Fruit fly (Drosophila melanogaster): ENCODE data around the gene CG6163.

Gene CG6163

dm6 chr3L:11346980-11347379 lies 17.7 kb downstream of the CG6163 start:
- TF ChIP-seq brk (GFP tag; optimal IDR thresholded peaks at IDR 0.05), result no peak
- no peak for TF ChIP-seq dl (GFP tag; optimal IDR thresholded peaks at IDR 0.05; ENCODE audit: insufficient read depth in 1 of 2, partially characterized antibody in 2 of 2)
- no peak for TF ChIP-seq br (GFP tag; optimal IDR thresholded peaks at IDR 0.05)
- TF ChIP-seq dmrt93B (GFP tag; optimal IDR thresholded peaks at IDR 0.05), result no peak
- no peak for TF ChIP-seq N (GFP tag; optimal IDR thresholded peaks at IDR 0.05)
- no peak for TF ChIP-seq pan (optimal IDR thresholded peaks at IDR 0.05)
- no peak for TF ChIP-seq rgr (GFP tag; optimal IDR thresholded peaks at IDR 0.05)
- no peak for TF ChIP-seq Dif (GFP tag; optimal IDR thresholded peaks at IDR 0.05; ENCODE audit: partially characterized antibody)
- TF ChIP-seq psq (GFP tag; optimal IDR thresholded peaks at IDR 0.05), result no peak
- TF ChIP-seq CG9705 (GFP tag; optimal IDR thresholded peaks at IDR 0.05), result no peak

- TF ChIP-seq dsf (GFP tag; optimal IDR thresholded peaks at IDR 0.05; ENCODE audit: borderline replicate concordance) (no peak), sv (GFP tag; optimal IDR thresholded peaks at IDR 0.05) (no peak), Myc (optimal IDR thresholded peaks at IDR 0.05) (no peak), h (GFP tag; optimal IDR thresholded peaks at IDR 0.05) (no peak)
Measured at dm6 chr3L:11345536-11345935, 19.1 kb downstream of the CG6163 start.

dm6 chr3L:11344485-11345270 lies 20.0 kb downstream of the CG6163 start:
- no peak for TF ChIP-seq sage (GFP tag; optimal IDR thresholded peaks at IDR 0.05)
- TF ChIP-seq N (GFP tag; optimal IDR thresholded peaks at IDR 0.05), result no peak

dm6 chr3L:11343633-11344210 lies 21.0 kb downstream of the CG6163 start:
- TF ChIP-seq woc (GFP tag; optimal IDR thresholded peaks at IDR 0.05) (peak; percentile 21), CG32264 (GFP tag; optimal IDR thresholded peaks at IDR 0.05) (no peak)

dm6 chr3L:11342533-11343065 lies 22.1 kb downstream of the CG6163 start:
- TF ChIP-seq dsf (GFP tag; optimal IDR thresholded peaks at IDR 0.05; ENCODE audit: borderline replicate concordance) (no peak), pan (optimal IDR thresholded peaks at IDR 0.05) (no peak), Sp1 (GFP tag; optimal IDR thresholded peaks at IDR 0.05) (no peak), Dfd (GFP tag; optimal IDR thresholded peaks at IDR 0.05) (no peak), N (GFP tag; optimal IDR thresholded peaks at IDR 0.05) (no peak)

- TF ChIP-seq foxo (GFP tag; optimal IDR thresholded peaks at IDR 0.05), result no peak
- no peak for TF ChIP-seq Jra (GFP tag; optimal IDR thresholded peaks at IDR 0.05)
- TF ChIP-seq fru (GFP tag; optimal IDR thresholded peaks at IDR 0.05), result no peak
- TF ChIP-seq Dfd (GFP tag; optimal IDR thresholded peaks at IDR 0.05), result no peak
- no peak for TF ChIP-seq Abd-B (GFP tag; optimal IDR thresholded peaks at IDR 0.05)
- no peak for TF ChIP-seq GATAd (GFP tag; optimal IDR thresholded peaks at IDR 0.05)
Measured at dm6 chr3L:11341920-11342319, 22.8 kb downstream of the CG6163 start.

dm6 chr3L:11339276-11339675 lies 25.4 kb downstream of the CG6163 start:
- TF ChIP-seq woc (GFP tag; optimal IDR thresholded peaks at IDR 0.05) (no peak), Hr83 (GFP tag; optimal IDR thresholded peaks at IDR 0.05; ENCODE audit: poor library complexity, severe bottlenecking) (no peak), CrebA (GFP tag; optimal IDR thresholded peaks at IDR 0.05; ENCODE audit: borderline replicate concordance) (no peak), foxo (GFP tag; optimal IDR thresholded peaks at IDR 0.05) (no peak), Vsx2 (GFP tag; optimal IDR thresholded peaks at IDR 0.05; ENCODE audit: partially characterized antibody) (no peak), Rel (GFP tag; optimal IDR thresholded peaks at IDR 0.05) (no peak), Rel (tag; optimal IDR thresholded peaks at IDR 0.05) (no peak), lola (GFP tag; optimal IDR thresholded peaks at IDR 0.05) (no peak), jim (GFP tag; optimal IDR thresholded peaks at IDR 0.05) (no peak), Sp1 (GFP tag; optimal IDR thresholded peaks at IDR 0.05) (no peak), tai (GFP tag; optimal IDR thresholded peaks at IDR 0.05) (no peak), Myc (optimal IDR thresholded peaks at IDR 0.05) (no peak), Dif (GFP tag; optimal IDR thresholded peaks at IDR 0.05; ENCODE audit: partially characterized antibody) (no peak), dmrt93B (GFP tag; optimal IDR thresholded peaks at IDR 0.05) (no peak), Mio (GFP tag; optimal IDR thresholded peaks at IDR 0.05) (no peak), dl (GFP tag; optimal IDR thresholded peaks at IDR 0.05; ENCODE audit: insufficient read depth in 1 of 2, partially characterized antibody in 2 of 2) (no peak), Hnf4 (GFP tag; optimal IDR thresholded peaks at IDR 0.05) (no peak), Jra (GFP tag; optimal IDR thresholded peaks at IDR 0.05) (no peak), Hr78 (GFP tag; optimal IDR thresholded peaks at IDR 0.05) (no peak)

All from whole organism, wandering third instar larva.